Fruit fly (Drosophila melanogaster) whole organism, pupa: Measurements from ENCODE around the gene CG3323.

Experiments
- CG10348 ChIP-seq: fragments of 200-800 bp; sonication (Bioruptor generic); IDR thresholded peaks from 2 replicates; pipeline ENCODE4 v1.3.6; 2022; ENCODE audit warnings: missing biosample characterization, missing genetic modification characterization
- CG12605 ChIP-seq: fragments of 200-800 bp; sonication (Bioruptor generic); IDR thresholded peaks from 2 replicates; pipeline ENCODE4 v1.3.6; 2022; ENCODE audit warnings: missing biosample characterization, missing genetic modification characterization
- CG13204 ChIP-seq: fragments of 200-800 bp; sonication (Bioruptor generic); optimal IDR thresholded peaks from 2 replicates; lab custom pipeline; 2018; ENCODE audit warnings: missing biosample characterization, mild to moderate bottlenecking, missing genetic modification characterization, moderate library complexity
- CG14655 ChIP-seq: fragments of 200-800 bp; sonication (Bioruptor generic); optimal IDR thresholded peaks from 3 replicates; lab custom pipeline; 2017; ENCODE audit warnings: mild to moderate bottlenecking, missing biosample characterization, missing genetic modification reagents, missing genetic modification characterization
- CG15710 ChIP-seq: fragments of 200-800 bp; sonication (Bioruptor generic); optimal IDR thresholded peaks from 2 replicates; lab custom pipeline; 2018; ENCODE audit warnings: missing biosample characterization, mild to moderate bottlenecking, missing genetic modification characterization, moderate library complexity
- CG17806 ChIP-seq: fragments of 200-800 bp; sonication (Bioruptor generic); optimal IDR thresholded peaks from 2 replicates; lab custom pipeline; 2018; ENCODE audit warnings: missing biosample characterization, mild to moderate bottlenecking, missing genetic modification characterization, moderate library complexity
- CG32121 ChIP-seq: fragments of 200-800 bp; sonication (Bioruptor generic); IDR thresholded peaks from 2 replicates; pipeline ENCODE4 v1.3.6; 2022; ENCODE audit warnings: missing biosample characterization, missing genetic modification characterization
- CG34367 ChIP-seq: fragments of 200-800 bp; sonication (Bioruptor generic); optimal IDR thresholded peaks from 2 replicates; lab custom pipeline; 2018; ENCODE audit warnings: missing biosample characterization, mild to moderate bottlenecking, missing genetic modification characterization
- CG4496 ChIP-seq: fragments of 200-800 bp; sonication (Bioruptor generic); IDR thresholded peaks from 3 replicates; pipeline ENCODE4 v1.3.6; 2022; ENCODE audit warnings: missing biosample characterization, missing genetic modification characterization
- CG8159 ChIP-seq: fragments of 200-800 bp; sonication (Bioruptor generic); optimal IDR thresholded peaks from 3 replicates; lab custom pipeline; 2018; ENCODE audit warnings: missing biosample characterization, mild to moderate bottlenecking, missing genetic modification characterization, moderate library complexity
- CG8301 ChIP-seq: fragments of 200-800 bp; sonication (Bioruptor generic); optimal IDR thresholded peaks from 2 replicates; lab custom pipeline; 2018; ENCODE audit warnings: missing biosample characterization, mild to moderate bottlenecking, missing genetic modification characterization
- CG9948 ChIP-seq: fragments of 200-800 bp; sonication (Bioruptor generic); optimal IDR thresholded peaks from 2 replicates; lab custom pipeline; 2018; ENCODE audit warnings: missing biosample characterization, mild to moderate bottlenecking, missing genetic modification characterization, moderate library complexity
- D1 ChIP-seq: fragments of 200-800 bp; sonication (Bioruptor generic); optimal IDR thresholded peaks from 2 replicates; lab custom pipeline; 2018; ENCODE audit warnings: missing biosample characterization, mild to moderate bottlenecking, missing genetic modification characterization, moderate library complexity
- EcR ChIP-seq: fragments of 200-800 bp; sonication (Bioruptor generic); optimal IDR thresholded peaks from 3 replicates; lab custom pipeline; 2019; ENCODE audit warnings: missing biosample characterization, missing genetic modification characterization, mild to moderate bottlenecking, moderate library complexity, missing genetic modification reagents
- Ets98B ChIP-seq: fragments of 200-800 bp; sonication (Bioruptor generic); IDR thresholded peaks from 2 replicates; pipeline ENCODE4 v1.3.6; 2022; ENCODE audit warnings: missing biosample characterization, missing genetic modification characterization
- Pif1A ChIP-seq: fragments of 200-800 bp; sonication (Bioruptor generic); optimal IDR thresholded peaks from 3 replicates; lab custom pipeline; 2016; ENCODE audit warnings: missing biosample characterization, missing genetic modification characterization
- Pif1B ChIP-seq: fragments of 200-800 bp; sonication (Bioruptor generic); optimal IDR thresholded peaks from 3 replicates; lab custom pipeline; 2016; ENCODE audit warnings: missing biosample characterization, missing genetic modification characterization
- Snoo ChIP-seq: fragments of 200-800 bp; sonication (Bioruptor generic); optimal IDR thresholded peaks from 3 replicates; lab custom pipeline; 2017; ENCODE audit warnings: missing biosample characterization, mild to moderate bottlenecking, missing genetic modification characterization, inconsistent platforms
- fd96Ca ChIP-seq: fragments of 200-800 bp; sonication (Bioruptor generic); IDR thresholded peaks from 3 replicates; pipeline ENCODE4 v1.3.6; 2022; ENCODE audit warnings: missing biosample characterization, missing genetic modification characterization
- gl ChIP-seq: fragments of 200-800 bp; sonication (Bioruptor generic); optimal IDR thresholded peaks from 2 replicates; lab custom pipeline; 2018; ENCODE audit warnings: missing biosample characterization, mild to moderate bottlenecking, missing genetic modification characterization
- rn ChIP-seq: fragments of 200-800 bp; sonication (Bioruptor generic); IDR thresholded peaks from 2 replicates; pipeline ENCODE4 v1.3.6; 2022; ENCODE audit warnings: missing biosample characterization, missing genetic modification characterization

Gene CG3323

dm6 chrX:5305591-5305990 lies at the start of gene CG3323:
Gene CG3323, minus strand, starts transcription at chrX:5305691.
- TF ChIP-seq CG8159 (tag; lab: Kevin White, UChicago) (no peak), Ets98B (GFP tag; lab: Robert Waterston, UW) (no peak), CG32121 (GFP tag; lab: Robert Waterston, UW) (no peak), Pif1A (GFP tag; lab: Kevin White, UChicago) (no peak), EcR (GFP tag; lab: Kevin White, UChicago) (no peak), Snoo (tag; lab: Kevin White, UChicago) (no peak), CG4496 (no peak), CG10348 (GFP tag; lab: Robert Waterston, UW) (no peak), CG8301 (no peak), rn (GFP tag; lab: Robert Waterston, UW) (no peak), Pif1B (no peak), D1 (tag; lab: Kevin White, UChicago) (no peak), gl (tag; lab: Kevin White, UChicago) (no peak)

- peak; percentile 31; the same call in 1 of the 3 replicates for TF ChIP-seq CG4496
- TF ChIP-seq Pif1B = no peak
- no peak for TF ChIP-seq CG13204 (GFP tag; lab: Kevin White, UChicago)
- peak; percentile 28; the same call in 1 of the 2 replicates for TF ChIP-seq CG32121 (GFP tag; lab: Robert Waterston, UW)
- no peak for TF ChIP-seq CG34367 (tag; lab: Kevin White, UChicago)
- no peak for TF ChIP-seq CG8159 (tag; lab: Kevin White, UChicago)
- no peak for TF ChIP-seq CG12605 (GFP tag; lab: Robert Waterston, UW)
- no peak for TF ChIP-seq CG10348 (GFP tag; lab: Robert Waterston, UW)
- TF ChIP-seq Pif1A (GFP tag; lab: Kevin White, UChicago) = no peak
- no peak for TF ChIP-seq CG17806 (tag; lab: Kevin White, UChicago)
- no peak for TF ChIP-seq Snoo (tag; lab: Kevin White, UChicago)
- TF ChIP-seq CG9948 (tag; lab: Kevin White, UChicago) = no peak
- no peak for TF ChIP-seq EcR (GFP tag; lab: Kevin White, UChicago)
- TF ChIP-seq CG15710 (tag; lab: Kevin White, UChicago) = no peak
- TF ChIP-seq rn (GFP tag; lab: Robert Waterston, UW) = no peak
- peak; percentile 29; the same call in 1 of the 2 replicates for TF ChIP-seq Ets98B (GFP tag; lab: Robert Waterston, UW)
- TF ChIP-seq D1 (tag; lab: Kevin White, UChicago) = no peak
- TF ChIP-seq CG14655 (GFP tag; lab: Kevin White, UChicago) = no peak
- TF ChIP-seq CG8301 = no peak
- TF ChIP-seq fd96Ca (GFP tag; lab: Robert Waterston, UW) = peak; percentile 31; the same call in 1 of the 3 replicates
- TF ChIP-seq gl (tag; lab: Kevin White, UChicago) = no peak
Observed at dm6 chrX:5349899-5350575, 44.5 kb upstream of the CG3323 start.

dm6 chrX:5339970-5340369 lies 34.5 kb upstream of the CG3323 start, which contains the start of gene SK:
Gene SK, plus strand, starts transcription at chrX:5340236.
- no peak for TF ChIP-seq CG8159 (tag; lab: Kevin White, UChicago)
- TF ChIP-seq fd96Ca (GFP tag; lab: Robert Waterston, UW) = peak; percentile 52; the same call in 1 of the 3 replicates
- no peak for TF ChIP-seq CG15710 (tag; lab: Kevin White, UChicago)
- TF ChIP-seq Pif1B = no peak
- TF ChIP-seq D1 (tag; lab: Kevin White, UChicago) = no peak
- TF ChIP-seq CG32121 (GFP tag; lab: Robert Waterston, UW) = peak; percentile 63; the same call in 1 of the 2 replicates
- TF ChIP-seq gl (tag; lab: Kevin White, UChicago) = no peak
- TF ChIP-seq rn (GFP tag; lab: Robert Waterston, UW) = no peak
- peak; percentile 65; the same call in 1 of the 2 replicates for TF ChIP-seq Ets98B (GFP tag; lab: Robert Waterston, UW)

dm6 chrX:5338435-5338834 lies 32.9 kb upstream of the CG3323 start:
- peak; percentile 30 for TF ChIP-seq CG14655 (GFP tag; lab: Kevin White, UChicago)
- no peak for TF ChIP-seq Pif1B

dm6 chrX:5337316-5337715 lies 31.8 kb upstream of the CG3323 start:
- no peak for TF ChIP-seq CG9948 (tag; lab: Kevin White, UChicago)
- TF ChIP-seq D1 (tag; lab: Kevin White, UChicago) = no peak
- no peak for TF ChIP-seq EcR (GFP tag; lab: Kevin White, UChicago)
- no peak for TF ChIP-seq CG8159 (tag; lab: Kevin White, UChicago)
- no peak for TF ChIP-seq CG10348 (GFP tag; lab: Robert Waterston, UW)
- no peak for TF ChIP-seq CG17806 (tag; lab: Kevin White, UChicago)
- no peak for TF ChIP-seq CG4496
- TF ChIP-seq fd96Ca (GFP tag; lab: Robert Waterston, UW) = no peak
- no peak for TF ChIP-seq CG32121 (GFP tag; lab: Robert Waterston, UW)
- TF ChIP-seq CG14655 (GFP tag; lab: Kevin White, UChicago) = no peak
- no peak for TF ChIP-seq CG34367 (tag; lab: Kevin White, UChicago)
- TF ChIP-seq Pif1A (GFP tag; lab: Kevin White, UChicago) = no peak
- no peak for TF ChIP-seq CG15710 (tag; lab: Kevin White, UChicago)
- no peak for TF ChIP-seq Snoo (tag; lab: Kevin White, UChicago)
- TF ChIP-seq Ets98B (GFP tag; lab: Robert Waterston, UW) = no peak
- no peak for TF ChIP-seq gl (tag; lab: Kevin White, UChicago)

dm6 chrX:5336722-5337121 lies 31.2 kb upstream of the CG3323 start:
- TF ChIP-seq Snoo (tag; lab: Kevin White, UChicago) (no peak), rn (GFP tag; lab: Robert Waterston, UW) (no peak), Pif1A (GFP tag; lab: Kevin White, UChicago) (no peak), CG12605 (GFP tag; lab: Robert Waterston, UW) (no peak; the same call in 1 of the 2 replicates), Ets98B (GFP tag; lab: Robert Waterston, UW) (0 out of 2 replicates have a peak, but pooled peaks have one; percentile 22), CG17806 (tag; lab: Kevin White, UChicago) (no peak), Pif1B (no peak), CG8159 (tag; lab: Kevin White, UChicago) (peak; percentile 53), EcR (GFP tag; lab: Kevin White, UChicago) (no peak), CG4496 (peak; percentile 23; the same call in 1 of the 3 replicates), CG32121 (GFP tag; lab: Robert Waterston, UW) (peak; percentile 64), fd96Ca (GFP tag; lab: Robert Waterston, UW) (no peak), CG14655 (GFP tag; lab: Kevin White, UChicago) (peak; percentile 18), CG13204 (GFP tag; lab: Kevin White, UChicago) (no peak), CG34367 (tag; lab: Kevin White, UChicago) (no peak), CG15710 (tag; lab: Kevin White, UChicago) (peak; percentile 34), gl (tag; lab: Kevin White, UChicago) (no peak), CG8301 (peak; percentile 24), D1 (tag; lab: Kevin White, UChicago) (no peak), CG9948 (tag; lab: Kevin White, UChicago) (peak; percentile 15), CG10348 (GFP tag; lab: Robert Waterston, UW) (no peak)
- TF ChIP-seq, all 21 proteins: peak for 8
